Fruit fly (Drosophila melanogaster) whole organism, prepupa: ENCODE data around the gene Snx1.
A peak's percentile ranks its signal among the peaks of the same experiment; 100 is the strongest.

Experiments
- Blimp-1 ChIP-seq: fragments of 200-800 bp; sonication (Bioruptor generic); optimal IDR thresholded peaks from 3 replicates; lab custom pipeline; 2017; ENCODE audit warnings: missing biosample characterization, missing genetic modification characterization, mild to moderate bottlenecking, moderate library complexity, missing genetic modification reagents
- CG10669 ChIP-seq: fragments of 200-800 bp; sonication (Bioruptor generic); optimal IDR thresholded peaks from 3 replicates; lab custom pipeline; 2018; ENCODE audit warnings: missing biosample characterization, mild to moderate bottlenecking, missing genetic modification characterization, moderate library complexity
- CG11902 ChIP-seq: fragments of 200-800 bp; sonication (Bioruptor generic); optimal IDR thresholded peaks from 3 replicates; lab custom pipeline; 2016; ENCODE audit warnings: missing biosample characterization, missing genetic modification characterization
- CG1621 ChIP-seq: fragments of 200-800 bp; sonication (Bioruptor generic); optimal IDR thresholded peaks from 3 replicates; lab custom pipeline; 2018; ENCODE audit warnings: missing biosample characterization, mild to moderate bottlenecking, missing genetic modification characterization
- CG16779 ChIP-seq: fragments of 200-800 bp; sonication (Bioruptor generic); optimal IDR thresholded peaks from 3 replicates; lab custom pipeline; 2017; ENCODE audit warnings: missing biosample characterization, mild to moderate bottlenecking, missing genetic modification characterization
- CG31627 ChIP-seq: fragments of 200-800 bp; sonication (Bioruptor generic); optimal IDR thresholded peaks from 3 replicates; lab custom pipeline; 2016; ENCODE audit warnings: missing biosample characterization, missing genetic modification characterization
- CG32006 ChIP-seq: fragments of 200-800 bp; sonication (Bioruptor generic); optimal IDR thresholded peaks from 3 replicates; lab custom pipeline; 2017; ENCODE audit warnings: missing biosample characterization, mild to moderate bottlenecking, missing genetic modification characterization
- CG34406 ChIP-seq: fragments of 200-800 bp; sonication (Bioruptor generic); optimal IDR thresholded peaks from 3 replicates; lab custom pipeline; 2016; ENCODE audit warnings: missing biosample characterization, missing genetic modification characterization
- CG6276 ChIP-seq: fragments of 200-800 bp; sonication (Bioruptor generic); optimal IDR thresholded peaks from 2 replicates; lab custom pipeline; 2017; ENCODE audit warnings: missing biosample characterization, mild to moderate bottlenecking, missing genetic modification characterization
- CG6792 ChIP-seq: fragments of 200-800 bp; sonication (Bioruptor generic); optimal IDR thresholded peaks from 3 replicates; lab custom pipeline; 2016; ENCODE audit warnings: missing biosample characterization, missing genetic modification characterization
- CG6808 ChIP-seq: fragments of 200-800 bp; sonication (Bioruptor generic); optimal IDR thresholded peaks from 3 replicates; lab custom pipeline; 2017; ENCODE audit warnings: missing biosample characterization, missing genetic modification characterization, mild to moderate bottlenecking, moderate library complexity, missing genetic modification reagents
- CG6854 ChIP-seq: fragments of 200-800 bp; sonication (Bioruptor generic); optimal IDR thresholded peaks from 2 replicates; lab custom pipeline; 2017; ENCODE audit warnings: missing biosample characterization, mild to moderate bottlenecking, missing genetic modification characterization
- CG8119 ChIP-seq: fragments of 200-800 bp; sonication (Bioruptor generic); IDR thresholded peaks from 3 replicates; pipeline ENCODE4 v1.3.6; 2022; ENCODE audit warnings: missing biosample characterization, missing genetic modification characterization
- CG8319 ChIP-seq: fragments of 200-800 bp; sonication (Bioruptor generic); optimal IDR thresholded peaks from 3 replicates; lab custom pipeline; 2016; ENCODE audit warnings: missing biosample characterization, missing genetic modification characterization
- CG8632 ChIP-seq: fragments of 200-800 bp; sonication (Bioruptor generic); optimal IDR thresholded peaks from 3 replicates; lab custom pipeline; 2016; ENCODE audit warnings: missing biosample characterization, missing genetic modification characterization
- Eip75B ChIP-seq: fragments of 200-800 bp; sonication (Bioruptor generic); optimal IDR thresholded peaks from 3 replicates; lab custom pipeline; 2016; ENCODE audit warnings: missing biosample characterization, missing genetic modification characterization
- Eip78C ChIP-seq: fragments of 200-800 bp; sonication (Bioruptor generic); peaks from one replicate; lab custom pipeline; 2016; ENCODE audit warnings: missing biosample characterization, missing genetic modification characterization
- Eip93F ChIP-seq: fragments of 200-800 bp; sonication (Bioruptor generic); optimal IDR thresholded peaks from 2 replicates; lab custom pipeline; 2016; ENCODE audit warnings: missing biosample characterization, mild to moderate bottlenecking, missing genetic modification characterization
- Ets21C ChIP-seq: fragments of 200-800 bp; sonication (Bioruptor generic); optimal IDR thresholded peaks from 3 replicates; lab custom pipeline; 2016; ENCODE audit warnings: missing biosample characterization, missing genetic modification characterization
- Ets96B ChIP-seq: fragments of 200-800 bp; optimal IDR thresholded peaks from 2 replicates; lab custom pipeline; 2019; ENCODE audit warnings: missing biosample characterization, mild to moderate bottlenecking, missing genetic modification characterization, moderate library complexity
- Gug ChIP-seq: fragments of 200-800 bp; sonication (Bioruptor generic); IDR thresholded peaks from 2 replicates; pipeline ENCODE4 v1.3.6; 2022; ENCODE audit warnings: missing biosample characterization, missing genetic modification characterization
- Hr39 ChIP-seq: fragments of 200-800 bp; sonication (Bioruptor generic); optimal IDR thresholded peaks from 2 replicates; lab custom pipeline; 2016; ENCODE audit warnings: missing biosample characterization, missing genetic modification characterization
- Hr4 ChIP-seq: fragments of 200-800 bp; sonication (Bioruptor generic); optimal IDR thresholded peaks from 3 replicates; lab custom pipeline; 2016; ENCODE audit warnings: missing biosample characterization, missing genetic modification characterization
- Met ChIP-seq: fragments of 200-800 bp; sonication (Bioruptor generic); optimal IDR thresholded peaks from 3 replicates; lab custom pipeline; 2016; ENCODE audit warnings: missing biosample characterization, missing genetic modification characterization
- OdsH ChIP-seq: fragments of 200-800 bp; sonication (Bioruptor generic); optimal IDR thresholded peaks from 3 replicates; lab custom pipeline; 2016; ENCODE audit warnings: missing biosample characterization, missing genetic modification characterization
- Sox102F ChIP-seq: fragments of 200-800 bp; sonication (Bioruptor generic); optimal IDR thresholded peaks from 2 replicates; lab custom pipeline; 2016; ENCODE audit warnings: missing biosample characterization, mild to moderate bottlenecking, missing genetic modification characterization
- Sox14 ChIP-seq: fragments of 200-800 bp; sonication (Bioruptor generic); optimal IDR thresholded peaks from 3 replicates; lab custom pipeline; 2016; ENCODE audit warnings: missing biosample characterization, missing genetic modification characterization
- Sox15 ChIP-seq: fragments of 200-800 bp; sonication (Bioruptor generic); optimal IDR thresholded peaks from 3 replicates; lab custom pipeline; 2016; ENCODE audit warnings: missing biosample characterization, missing genetic modification characterization
- achi ChIP-seq: fragments of 200-800 bp; sonication (Bioruptor generic); optimal IDR thresholded peaks from 3 replicates; lab custom pipeline; 2016; ENCODE audit warnings: missing biosample characterization, missing genetic modification characterization
- acj6 ChIP-seq: fragments of 200-800 bp; sonication (Bioruptor generic); optimal IDR thresholded peaks from 3 replicates; lab custom pipeline; 2016; ENCODE audit warnings: missing biosample characterization, missing genetic modification characterization
- cyc ChIP-seq: fragments of 200-800 bp; sonication (Bioruptor generic); optimal IDR thresholded peaks from 3 replicates; lab custom pipeline; 2016; ENCODE audit warnings: missing biosample characterization, missing genetic modification characterization
- esn ChIP-seq: fragments of 200-800 bp; sonication (Bioruptor generic); optimal IDR thresholded peaks from 2 replicates; lab custom pipeline; 2016; ENCODE audit warnings: missing biosample characterization, mild to moderate bottlenecking, missing genetic modification characterization, moderate library complexity
- fd59A ChIP-seq: fragments of 200-800 bp; sonication (Bioruptor generic); optimal IDR thresholded peaks from 2 replicates; lab custom pipeline; 2017; ENCODE audit warnings: missing biosample characterization, mild to moderate bottlenecking, missing genetic modification characterization, missing genetic modification reagents
- fd85E ChIP-seq: fragments of 200-800 bp; sonication (Bioruptor generic); optimal IDR thresholded peaks from 3 replicates; lab custom pipeline; 2016; ENCODE audit warnings: missing biosample characterization, missing genetic modification characterization
- fkh ChIP-seq: fragments of 200-800 bp; sonication (Bioruptor generic); optimal IDR thresholded peaks from 3 replicates; lab custom pipeline; 2017; ENCODE audit warnings: missing biosample characterization, mild to moderate bottlenecking, missing genetic modification characterization, moderate library complexity
- lz ChIP-seq: fragments of 200-800 bp; sonication (Bioruptor generic); optimal IDR thresholded peaks from 3 replicates; lab custom pipeline; 2016; ENCODE audit warnings: missing biosample characterization, missing genetic modification characterization
- pdm3 ChIP-seq: fragments of 200-800 bp; sonication (Bioruptor generic); optimal IDR thresholded peaks from 3 replicates; lab custom pipeline; 2016; ENCODE audit warnings: missing biosample characterization, missing genetic modification characterization
- spab ChIP-seq: fragments of 200-800 bp; sonication (Bioruptor generic); optimal IDR thresholded peaks from 2 replicates; lab custom pipeline; 2017; ENCODE audit warnings: missing biosample characterization, mild to moderate bottlenecking, missing genetic modification characterization, missing genetic modification reagents
- ss ChIP-seq, 2 experiments: fragments of 200-800 bp; sonication (Bioruptor generic); optimal IDR thresholded peaks; 2 replicates in 1 of 2; 3 replicates in 1 of 2; lab custom pipeline; 2017 to 2018; ENCODE audit warnings: mild to moderate bottlenecking in 2 of 2, missing biosample characterization in 2 of 2, missing genetic modification characterization in 2 of 2, moderate library complexity in 1 of 2
- svp ChIP-seq: fragments of 200-800 bp; sonication (Bioruptor generic); peaks from one replicate; lab custom pipeline; 2016; ENCODE audit warnings: missing biosample characterization, missing genetic modification characterization
- topi ChIP-seq: fragments of 200-800 bp; sonication (Bioruptor generic); optimal IDR thresholded peaks from 3 replicates; lab custom pipeline; 2016; ENCODE audit warnings: missing biosample characterization, missing genetic modification characterization
- vri ChIP-seq: fragments of 200-800 bp; sonication (Bioruptor generic); optimal IDR thresholded peaks from 3 replicates; lab custom pipeline; 2016; ENCODE audit warnings: missing biosample characterization, mild to moderate bottlenecking, missing genetic modification characterization

The Snx1 gene

DNA sequence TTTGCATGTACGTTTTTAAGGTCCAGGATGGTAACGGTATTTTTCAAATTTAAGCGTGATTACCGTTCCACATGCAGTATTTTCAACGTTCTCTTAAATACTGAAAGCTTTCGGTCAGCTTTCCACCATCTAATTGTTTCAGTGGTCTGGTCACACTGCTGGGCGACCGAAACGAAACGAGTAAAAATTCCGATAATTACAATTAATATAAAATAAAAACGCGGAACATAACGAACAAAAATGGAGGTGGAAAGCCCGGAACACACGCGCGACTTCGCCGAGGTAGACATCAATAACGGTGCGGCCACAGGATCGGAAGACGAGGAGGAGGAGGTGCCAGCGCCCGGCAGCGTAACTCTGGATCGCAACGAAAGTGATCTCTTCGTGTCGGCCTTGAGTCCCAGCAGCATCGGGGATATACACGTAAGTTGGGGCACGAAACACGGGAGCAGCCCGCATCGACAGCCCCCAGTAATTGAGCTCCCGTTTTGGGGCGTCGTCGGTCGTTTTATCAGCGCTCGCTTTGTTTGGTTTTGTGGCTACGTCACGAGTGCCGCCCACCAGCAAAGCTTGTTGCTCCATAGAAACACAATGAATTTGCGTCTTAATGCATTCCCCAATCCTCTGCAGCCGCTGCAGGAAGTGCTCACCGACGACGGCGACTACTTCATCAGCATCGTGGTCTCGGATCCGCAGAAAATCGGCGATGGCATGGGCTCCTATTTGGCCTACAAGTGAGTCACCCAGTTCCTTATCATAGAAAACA lies at the start of gene Snx1:
TSS of gene Snx1 (plus strand) at position 129 of the 766 bp plus-strand sequence.
- TF ChIP-seq ss (GFP tag; optimal IDR thresholded peaks at IDR 0.05; lab: Kevin White, UChicago) (no peak), acj6 (GFP tag; lab: Kevin White, UChicago) (no peak), CG8119 (GFP tag; lab: Robert Waterston, UW) (no peak), Ets21C (GFP tag; lab: Kevin White, UChicago) (no peak), Hr4 (GFP tag; lab: Kevin White, UChicago) (no peak), svp (GFP tag; lab: Kevin White, UChicago) (no peak), CG6276 (GFP tag; lab: Kevin White, UChicago) (no peak), Eip75B (GFP tag; lab: Kevin White, UChicago) (no peak), pdm3 (GFP tag; lab: Kevin White, UChicago) (no peak), CG32006 (no peak), CG1621 (no peak), Hr39 (GFP tag; lab: Kevin White, UChicago) (no peak)

DNA sequence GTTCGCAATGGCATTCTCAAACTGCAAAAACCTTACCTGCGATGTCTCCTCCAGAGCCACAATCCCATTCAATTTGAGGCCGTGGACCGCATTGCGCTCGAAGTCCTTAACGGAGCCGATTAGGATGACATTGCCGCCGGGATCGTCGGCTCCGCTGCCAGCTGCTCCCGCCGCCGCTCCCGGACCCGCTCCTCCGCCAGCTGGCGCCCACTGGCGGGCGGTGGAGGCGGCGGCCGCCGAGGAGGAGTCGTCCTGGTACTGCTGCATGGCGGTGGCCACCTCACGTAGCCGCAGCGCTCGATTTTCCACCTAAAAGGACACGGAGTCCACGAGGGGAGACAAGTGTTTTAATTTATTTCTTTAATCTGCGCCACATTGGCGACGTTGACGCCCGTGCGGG lies 41.8 kb upstream of the Snx1 start:
- TF ChIP-seq Eip75B (GFP tag; lab: Kevin White, UChicago) (no peak), Hr4 (GFP tag; lab: Kevin White, UChicago) (no peak), CG8632 (GFP tag; lab: Kevin White, UChicago) (no peak), fd59A (GFP tag; lab: Kevin White, UChicago) (no peak), CG32006 (no peak), Met (GFP tag; lab: Kevin White, UChicago) (no peak), Sox14 (no peak), lz (GFP tag; lab: Kevin White, UChicago) (no peak), achi (GFP tag; lab: Kevin White, UChicago) (no peak)

DNA sequence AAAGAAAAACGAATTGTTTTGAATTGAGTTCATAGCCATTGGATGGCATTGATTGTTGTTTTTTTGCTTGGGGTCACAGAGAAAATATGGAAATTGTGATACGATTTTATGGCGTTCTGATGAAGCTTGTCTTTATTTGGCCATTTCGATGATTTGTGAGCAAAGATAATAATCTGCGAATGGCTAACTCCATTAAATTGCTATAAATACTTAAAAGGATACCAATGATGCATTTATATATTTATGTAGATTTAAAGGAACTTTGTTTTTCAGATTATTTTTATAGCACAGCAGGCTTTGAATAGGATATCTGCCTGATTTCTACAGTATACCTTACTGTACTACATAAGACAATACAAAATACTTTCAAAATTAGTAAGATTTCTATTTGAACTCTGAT lies 39.2 kb upstream of the Snx1 start, which contains the start of gene CG8840:
TSS of gene CG8840 (plus strand) at position 301 of the 400 bp plus-strand sequence.
- no peak for TF ChIP-seq CG31627 (GFP tag; lab: Kevin White, UChicago)
- no peak for TF ChIP-seq CG8119 (GFP tag; lab: Robert Waterston, UW)
- TF ChIP-seq spab (GFP tag; lab: Kevin White, UChicago) = no peak
- no peak for TF ChIP-seq Hr39 (GFP tag; lab: Kevin White, UChicago)
- TF ChIP-seq vri (GFP tag; lab: Kevin White, UChicago) = no peak
- TF ChIP-seq OdsH (GFP tag; lab: Kevin White, UChicago) = no peak
- no peak for TF ChIP-seq CG16779
- TF ChIP-seq topi (GFP tag; lab: Kevin White, UChicago) = no peak
- no peak for TF ChIP-seq Sox102F (GFP tag; lab: Kevin White, UChicago)
- TF ChIP-seq CG8319 (GFP tag; lab: Kevin White, UChicago) = no peak
- TF ChIP-seq cyc (GFP tag; lab: Kevin White, UChicago) = no peak
- TF ChIP-seq Sox15 (GFP tag; lab: Kevin White, UChicago) = no peak
- TF ChIP-seq esn (GFP tag; lab: Kevin White, UChicago) = no peak
- TF ChIP-seq achi (GFP tag; lab: Kevin White, UChicago) = no peak
- TF ChIP-seq CG6854 (GFP tag; lab: Kevin White, UChicago) = no peak

DNA sequence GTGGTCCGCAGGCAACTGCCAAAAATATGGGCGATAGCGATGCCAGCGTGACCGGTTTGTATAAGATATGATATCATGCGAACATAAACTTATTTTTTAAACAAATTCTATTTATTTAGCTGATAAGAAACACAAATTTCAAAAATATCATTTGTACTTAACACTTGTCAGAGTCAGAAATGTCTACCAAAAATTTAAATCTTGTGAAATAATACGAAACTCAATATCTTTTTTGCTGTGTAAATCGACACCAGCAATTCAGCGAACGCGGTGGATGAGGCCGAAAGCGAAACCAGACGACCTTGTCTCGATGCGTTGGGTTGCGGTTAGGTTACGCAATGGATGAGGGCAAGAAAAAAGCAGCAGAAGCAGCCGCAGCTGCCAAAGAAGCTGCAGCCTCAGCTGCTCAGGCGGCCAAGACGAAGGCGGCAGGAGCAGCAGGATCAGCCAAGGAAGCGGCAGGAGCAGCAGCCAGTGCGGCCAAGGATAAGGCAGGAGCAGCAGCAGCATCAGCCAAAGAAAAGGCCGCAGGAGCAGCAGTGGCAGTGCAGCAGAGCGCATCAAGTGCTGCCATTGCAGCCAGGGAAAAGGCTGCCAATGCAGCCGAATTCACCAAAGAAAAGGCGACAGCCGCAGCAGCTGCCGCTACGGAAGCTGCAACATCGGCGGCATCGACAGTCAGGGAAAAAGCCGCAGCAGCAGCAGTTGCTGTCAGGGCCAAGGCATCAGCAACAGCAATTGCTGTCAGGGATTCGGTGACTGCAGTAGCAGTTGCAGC lies 32.8 kb upstream of the Snx1 start, which contains the start of gene CG31952:
TSS of gene CG31952 (plus strand) at position 167 of the 778 bp plus-strand sequence.
- TF ChIP-seq CG34406 (GFP tag; lab: Kevin White, UChicago) = peak; percentile 23
- no peak for TF ChIP-seq Gug (GFP tag; lab: Robert Waterston, UW)
- no peak for TF ChIP-seq fkh (GFP tag; lab: Kevin White, UChicago)
- peak; percentile 47 for TF ChIP-seq acj6 (GFP tag; lab: Kevin White, UChicago)
- peak; percentile 91 for TF ChIP-seq CG6808 (GFP tag; lab: Kevin White, UChicago)
- TF ChIP-seq Eip93F (GFP tag; lab: Kevin White, UChicago) = no peak
- peak; percentile 33 for TF ChIP-seq Blimp-1 (GFP tag; lab: Kevin White, UChicago)
- TF ChIP-seq spab (GFP tag; lab: Kevin White, UChicago) = no peak
- TF ChIP-seq fd85E (GFP tag; lab: Kevin White, UChicago) = no peak
- peak; percentile 91 for TF ChIP-seq Eip78C (GFP tag; lab: Kevin White, UChicago)
- TF ChIP-seq Sox102F (GFP tag; lab: Kevin White, UChicago) = no peak
- peak; percentile 35 for TF ChIP-seq Ets96B (tag; lab: Kevin White, UChicago)
- peak; percentile 30 for TF ChIP-seq topi (GFP tag; lab: Kevin White, UChicago)
- peak; percentile 21 for TF ChIP-seq CG10669 (GFP tag; lab: Kevin White, UChicago)
- peak; percentile 13 for TF ChIP-seq OdsH (GFP tag; lab: Kevin White, UChicago)
- no peak for TF ChIP-seq vri (GFP tag; lab: Kevin White, UChicago)
- TF ChIP-seq CG6792 (GFP tag; lab: Kevin White, UChicago) = peak; percentile 5
- peak; percentile 30 for TF ChIP-seq CG11902
